Worm (Caenorhabditis elegans): ENCODE results near the gene R10F2.5.

Gene R10F2.5

DNA sequence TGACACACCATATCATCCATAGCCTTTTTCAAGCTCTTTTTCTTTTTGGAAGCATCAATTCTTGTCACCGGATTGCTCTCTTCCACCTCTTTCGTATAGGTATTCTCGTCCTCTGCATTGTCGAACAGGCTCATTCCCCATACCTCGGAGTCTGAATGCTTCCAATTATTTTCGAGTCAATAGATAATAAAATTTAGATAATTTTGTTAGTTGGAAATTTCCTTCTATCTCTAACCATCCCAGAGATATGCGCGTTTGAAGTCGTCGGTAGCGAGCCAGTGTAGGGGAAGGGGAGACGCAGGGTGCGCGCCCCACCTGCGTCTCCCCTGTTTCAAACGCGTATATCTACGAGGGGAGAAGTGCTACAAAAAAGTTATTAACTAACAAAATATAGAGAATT is 3.7 kb downstream of the R10F2.5 start:
- TF ChIP-seq F13H6.1 (tag; optimal IDR thresholded peaks at IDR 0.05) (no peak), unc-42 (tag; optimal IDR thresholded peaks at IDR 0.05) (peak; percentile 74)

DNA sequence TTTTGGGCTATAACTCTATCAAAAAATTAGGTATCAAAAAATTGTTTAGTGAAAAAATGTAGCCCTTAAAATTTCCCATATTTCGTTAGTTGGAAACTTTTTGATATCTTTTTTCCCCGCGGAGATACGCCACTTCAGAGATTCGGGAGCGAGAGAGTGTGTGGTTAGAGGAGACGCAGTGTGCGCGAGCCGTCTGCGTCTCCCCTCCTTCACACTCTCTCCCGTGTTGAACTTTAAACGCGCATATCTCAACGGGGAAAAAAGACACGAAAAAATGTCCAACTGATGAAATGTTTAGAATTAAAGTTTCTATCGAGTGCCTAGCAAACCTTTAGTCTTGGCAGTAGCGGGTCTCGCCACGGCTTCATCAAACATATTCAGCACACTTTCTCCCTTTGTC is 4.3 kb downstream of the R10F2.5 start:
- TF ChIP-seq ceh-30 (tag; optimal IDR thresholded peaks at IDR 0.05) (no peak), fkh-10 (GFP tag; optimal IDR thresholded peaks at IDR 0.05) (no peak), pha-4 (tag; optimal IDR thresholded peaks at IDR 0.05) (no peak), tbx-7 (tag; optimal IDR thresholded peaks at IDR 0.05) (no peak), nfya-1 (tag; optimal IDR thresholded peaks at IDR 0.05) (no peak), syd-9 (tag; optimal IDR thresholded peaks at IDR 0.05) (no peak), elt-4 (tag; optimal IDR thresholded peaks at IDR 0.05) (no peak), tbx-2 (tag; optimal IDR thresholded peaks at IDR 0.05) (no peak), ceh-24 (tag; optimal IDR thresholded peaks at IDR 0.05) (no peak), sox-4 (tag; optimal IDR thresholded peaks at IDR 0.05) (no peak)

DNA sequence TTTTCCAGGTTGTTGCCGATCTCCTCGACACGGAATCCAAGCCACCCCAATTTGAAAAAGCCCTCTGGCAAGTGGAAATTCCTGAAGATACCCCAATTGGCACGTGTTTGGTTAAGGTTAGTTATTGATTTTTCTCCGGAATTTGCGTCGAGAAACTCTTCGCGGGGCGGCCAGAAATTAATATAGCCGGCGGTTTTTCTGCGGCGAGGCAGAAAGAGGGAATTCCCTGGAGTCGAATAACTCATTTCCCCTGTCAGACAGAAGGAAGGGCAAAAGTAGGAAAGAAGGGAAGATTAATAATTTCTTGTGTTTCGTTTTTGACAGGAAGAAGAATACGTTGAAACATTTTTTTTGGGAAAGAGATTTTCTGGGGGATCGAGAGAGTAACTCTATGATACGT is 5.9 kb downstream of the R10F2.5 start:
- TF ChIP-seq sox-4 (tag; optimal IDR thresholded peaks at IDR 0.05) = no peak
- TF ChIP-seq unc-3 (GFP tag; conservative IDR thresholded peaks at IDR 0.05) = 0 out of 2 replicates have a peak, but pooled peaks have one; percentile 5
- no peak for TF ChIP-seq unc-3 (tag; optimal IDR thresholded peaks at IDR 0.05)

DNA sequence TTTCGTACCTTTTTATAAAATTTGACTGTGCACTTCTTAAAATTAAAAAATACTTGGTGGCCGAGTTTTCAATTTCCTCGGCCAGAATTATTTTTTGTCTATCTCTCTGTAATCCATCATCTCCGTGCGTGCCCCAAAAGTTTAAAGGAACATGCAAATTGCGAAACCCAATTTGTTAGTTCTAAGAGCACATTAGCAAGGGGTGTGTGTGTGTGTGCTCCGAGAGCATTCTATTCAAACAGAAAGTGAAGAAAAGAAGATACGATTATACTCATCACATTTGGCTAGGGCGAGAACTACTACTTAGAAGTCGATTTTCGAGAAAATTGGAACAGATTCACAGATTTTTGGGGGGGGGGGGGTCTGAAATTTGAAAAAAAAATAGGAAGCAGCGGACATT is 10.5 kb downstream of the R10F2.5 start:
- peak; percentile 13 for TF ChIP-seq ceh-31 (tag; optimal IDR thresholded peaks at IDR 0.05)
- TF ChIP-seq pros-1 (tag; optimal IDR thresholded peaks at IDR 0.05) = no peak
- TF ChIP-seq pat-9 (tag; optimal IDR thresholded peaks at IDR 0.05) = no peak
- no peak for TF ChIP-seq pax-1 (tag; optimal IDR thresholded peaks at IDR 0.05)
- TF ChIP-seq elt-4 (tag; optimal IDR thresholded peaks at IDR 0.05) = no peak
- TF ChIP-seq npax-4 (tag; optimal IDR thresholded peaks at IDR 0.05) = no peak
- TF ChIP-seq zip-5 (tag; optimal IDR thresholded peaks at IDR 0.05) = no peak
- peak; percentile 99 for TF ChIP-seq unc-42 (tag; optimal IDR thresholded peaks at IDR 0.05)
- no peak for TF ChIP-seq ceh-9 (tag; optimal IDR thresholded peaks at IDR 0.05)
- no peak for TF ChIP-seq ceh-22 (tag; optimal IDR thresholded peaks at IDR 0.05)
- peak; percentile 46 for TF ChIP-seq fkh-10 (GFP tag; optimal IDR thresholded peaks at IDR 0.05)
- TF ChIP-seq lim-6 (tag; optimal IDR thresholded peaks at IDR 0.05) = no peak

DNA sequence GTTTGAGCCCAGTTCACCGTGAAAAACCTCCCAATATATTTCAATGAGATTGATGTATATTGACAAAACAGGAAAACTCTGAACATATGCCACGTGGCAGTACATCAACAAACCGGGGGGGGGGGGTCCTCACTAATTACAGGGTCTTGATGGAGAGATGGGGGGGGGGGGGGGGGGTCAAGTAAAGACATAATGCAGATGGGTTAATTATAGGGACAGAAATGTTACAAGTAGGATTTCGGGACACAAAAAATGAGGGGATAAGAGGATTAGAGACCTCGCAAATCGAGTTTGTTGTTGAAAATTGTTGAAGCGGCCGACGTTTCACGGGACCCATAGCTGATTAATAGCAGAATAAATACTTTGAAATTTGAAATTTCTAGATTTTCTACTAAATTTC is 11.6 kb downstream of the R10F2.5 start:
- TF ChIP-seq ceh-30 (tag; optimal IDR thresholded peaks at IDR 0.05) (no peak), Y22D7AL.16 (tag; optimal IDR thresholded peaks at IDR 0.05) (no peak), C38D4.7 (GFP tag; optimal IDR thresholded peaks at IDR 0.05) (no peak), pag-3 (tag; optimal IDR thresholded peaks at IDR 0.05; ENCODE audit: borderline replicate concordance) (no peak), gmeb-2 (tag; optimal IDR thresholded peaks at IDR 0.05) (no peak), sox-4 (tag; optimal IDR thresholded peaks at IDR 0.05) (no peak), npax-4 (tag; optimal IDR thresholded peaks at IDR 0.05) (no peak), nfya-1 (tag; optimal IDR thresholded peaks at IDR 0.05) (no peak), pros-1 (tag; optimal IDR thresholded peaks at IDR 0.05) (no peak), ref-2 (tag; optimal IDR thresholded peaks at IDR 0.05) (no peak), unc-3 (GFP tag; conservative IDR thresholded peaks at IDR 0.05) (no peak), unc-3 (tag; optimal IDR thresholded peaks at IDR 0.05) (no peak), elt-2 (tag; optimal IDR thresholded peaks at IDR 0.05) (no peak), hlh-6 (tag; optimal IDR thresholded peaks at IDR 0.05) (no peak), odd-2 (tag; optimal IDR thresholded peaks at IDR 0.05) (no peak), ceh-48 (tag; optimal IDR thresholded peaks at IDR 0.05) (no peak), dmd-4 (tag; optimal IDR thresholded peaks at IDR 0.05; ENCODE audit: borderline replicate concordance) (no peak), ceh-2 (tag; optimal IDR thresholded peaks at IDR 0.05) (no peak)

DNA sequence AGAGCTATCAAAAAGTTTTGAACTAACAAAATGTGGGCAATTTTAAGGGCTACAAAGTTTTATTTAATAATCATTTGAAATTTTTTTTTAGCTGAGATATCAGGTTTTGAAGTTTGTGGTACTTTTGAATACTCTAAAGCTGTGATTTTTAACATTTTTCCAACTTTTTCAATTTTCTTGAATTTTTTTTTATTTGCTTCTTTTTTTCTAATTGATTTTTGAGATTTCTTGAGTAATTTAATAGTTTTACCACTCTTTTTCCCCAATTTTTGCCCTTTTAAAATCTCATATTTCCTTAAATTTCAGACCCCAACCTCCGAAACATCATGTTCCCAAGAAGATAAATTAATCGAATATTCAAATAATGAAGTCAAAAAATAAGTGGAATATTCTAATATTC is 14.0 kb downstream of the R10F2.5 start, which contains the start of gene cdh-1:
cdh-1 (plus strand) TSS at position 301 of the 400 bp plus-strand sequence.
- TF ChIP-seq zip-5 (tag; optimal IDR thresholded peaks at IDR 0.05) (no peak), sox-2 (GFP tag; IDR thresholded peaks at IDR 0.05) (no peak), ama-1 (optimal IDR thresholded peaks at IDR 0.05) (no peak), K09A11.1 (tag; optimal IDR thresholded peaks at IDR 0.05; ENCODE audit: insufficient read depth) (no peak), Y22D7AL.16 (tag; optimal IDR thresholded peaks at IDR 0.05) (no peak), ets-4 (tag; optimal IDR thresholded peaks at IDR 0.05) (no peak), ceh-24 (tag; optimal IDR thresholded peaks at IDR 0.05) (no peak), elt-2 (tag; optimal IDR thresholded peaks at IDR 0.05) (no peak), unc-3 (GFP tag; conservative IDR thresholded peaks at IDR 0.05) (no peak), unc-3 (tag; optimal IDR thresholded peaks at IDR 0.05) (no peak), ceh-2 (tag; optimal IDR thresholded peaks at IDR 0.05) (no peak), unc-42 (tag; optimal IDR thresholded peaks at IDR 0.05) (no peak), pqm-1 (tag; optimal IDR thresholded peaks at IDR 0.05) (no peak), nfya-1 (tag; optimal IDR thresholded peaks at IDR 0.05) (no peak), ceh-34 (tag; optimal IDR thresholded peaks at IDR 0.05) (no peak), pag-3 (tag; optimal IDR thresholded peaks at IDR 0.05; ENCODE audit: borderline replicate concordance) (no peak), elt-4 (tag; optimal IDR thresholded peaks at IDR 0.05) (no peak), hlh-13 (GFP tag; optimal IDR thresholded peaks at IDR 0.05) (no peak)

All from whole organism, late embryonic.